Worm (Caenorhabditis elegans): ENCODE measurements around the gene dyc-1.

Gene dyc-1

DNA sequence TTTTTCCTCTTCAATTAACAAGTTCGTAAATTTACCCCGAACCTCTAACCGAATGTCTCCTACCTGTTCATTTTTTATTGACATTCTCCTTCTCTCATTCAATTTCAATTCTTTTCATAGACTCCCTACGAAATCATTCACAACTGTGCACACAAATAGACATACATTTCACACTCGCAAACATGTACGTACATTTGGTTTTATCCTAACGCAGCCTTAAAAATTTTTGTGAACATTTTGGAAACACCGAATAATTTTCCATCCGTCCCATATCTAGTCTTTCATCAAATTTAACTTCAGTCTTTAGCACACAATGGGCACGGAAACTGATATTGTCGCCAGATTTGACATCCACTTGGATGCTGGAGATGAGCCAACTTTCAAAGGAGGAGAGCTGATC is 15.8 kb upstream of the dyc-1 start, which contains the start of gene arrd-25:
Gene arrd-25, plus strand, starts transcription at position 301 of the 400 bp plus-strand sequence.
- TF ChIP-seq unc-62 (GFP tag; optimal IDR thresholded peaks at IDR 0.05) = no peak

ce11 chrX:14039293-14039692 is 10.0 kb upstream of the dyc-1 start:
- TF ChIP-seq unc-62 (GFP tag; optimal IDR thresholded peaks at IDR 0.05) = no peak

ce11 chrX:14044362-14044761 is 5.0 kb upstream of the dyc-1 start:
- TF ChIP-seq unc-62 (GFP tag; optimal IDR thresholded peaks at IDR 0.05) = no peak

ce11 chrX:14047609-14048008 is 1.7 kb upstream of the dyc-1 start:
- no peak for TF ChIP-seq unc-62 (GFP tag; optimal IDR thresholded peaks at IDR 0.05)

DNA sequence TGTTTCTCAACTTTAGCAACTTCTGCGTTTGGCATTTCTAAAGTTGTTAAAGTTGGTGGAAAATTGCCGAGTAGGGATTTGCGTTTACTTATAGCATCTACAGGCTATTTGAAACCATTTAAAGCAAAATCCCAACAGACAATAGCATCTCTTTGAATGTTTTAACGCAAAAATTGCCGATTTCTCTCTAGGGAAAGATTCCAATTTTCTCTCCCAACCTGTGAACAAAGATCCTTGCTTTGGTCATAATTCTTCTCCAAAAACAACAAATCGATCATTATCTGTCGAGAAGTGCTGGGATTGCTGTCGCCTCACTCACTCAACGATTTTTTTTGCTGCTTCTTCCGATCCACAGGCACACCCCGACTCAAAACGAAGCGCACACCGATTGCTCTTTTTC is 4.4 kb downstream of the dyc-1 start:
- TF ChIP-seq unc-62 (GFP tag; optimal IDR thresholded peaks at IDR 0.05) = no peak

DNA sequence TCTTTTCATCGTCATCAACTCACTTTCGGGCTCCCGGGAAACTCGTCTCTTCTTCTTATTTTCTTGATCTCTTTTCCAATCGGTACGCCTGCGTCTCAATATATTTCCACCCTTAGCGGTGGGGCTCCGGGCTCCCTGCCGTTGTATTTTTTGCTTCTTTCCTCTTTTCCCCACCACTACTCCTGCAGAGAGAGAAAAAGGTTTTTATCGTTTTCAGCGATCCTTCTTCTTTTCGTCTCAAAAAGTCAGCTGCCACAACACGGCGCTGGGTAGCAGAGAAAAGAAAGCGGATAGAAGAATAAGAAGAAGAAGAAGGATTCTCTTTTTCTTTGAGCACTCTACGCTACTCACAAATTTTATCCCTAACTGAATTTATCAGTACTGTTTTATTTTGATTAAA is 5.5 kb downstream of the dyc-1 start:
- TF ChIP-seq unc-62 (GFP tag; optimal IDR thresholded peaks at IDR 0.05) = no peak

DNA sequence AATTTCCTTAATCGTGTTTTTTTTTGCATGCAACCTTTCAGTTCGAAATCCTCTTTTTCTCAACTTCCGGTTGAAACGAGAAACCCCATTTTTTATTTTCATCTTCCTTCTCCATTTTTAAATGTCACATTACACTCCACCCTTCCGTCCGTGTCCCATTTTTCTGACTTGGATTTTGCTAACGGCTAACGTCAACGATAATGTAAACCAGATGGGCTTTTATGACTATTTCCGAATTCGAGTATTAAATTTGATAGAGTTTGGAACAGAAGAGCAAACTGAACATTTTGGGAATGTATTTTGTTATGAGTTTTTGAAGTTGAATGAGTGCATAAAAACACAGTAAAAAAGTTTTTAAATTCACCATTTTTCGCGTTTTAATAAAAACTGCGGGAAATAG is 6.4 kb downstream of the dyc-1 start:
- TF ChIP-seq unc-62 (GFP tag; optimal IDR thresholded peaks at IDR 0.05) = no peak

ce11 chrX:14056527-14056926 is 7.2 kb downstream of the dyc-1 start:
- no peak for TF ChIP-seq unc-62 (GFP tag; optimal IDR thresholded peaks at IDR 0.05)

- TF ChIP-seq unc-62 (GFP tag; optimal IDR thresholded peaks at IDR 0.05) = no peak
Measured at ce11 chrX:14062771-14063170, 13.4 kb downstream of the dyc-1 start.

- TF ChIP-seq unc-62 (GFP tag; optimal IDR thresholded peaks at IDR 0.05) = no peak
Measured at ce11 chrX:14063830-14064229, 14.5 kb downstream of the dyc-1 start.

- no peak for TF ChIP-seq unc-62 (GFP tag; optimal IDR thresholded peaks at IDR 0.05)
Measured at ce11 chrX:14067641-14068040, 18.3 kb downstream of the dyc-1 start, which contains the start of gene lgc-21. Gene lgc-21, minus strand, starts transcription at chrX:14067984.

DNA sequence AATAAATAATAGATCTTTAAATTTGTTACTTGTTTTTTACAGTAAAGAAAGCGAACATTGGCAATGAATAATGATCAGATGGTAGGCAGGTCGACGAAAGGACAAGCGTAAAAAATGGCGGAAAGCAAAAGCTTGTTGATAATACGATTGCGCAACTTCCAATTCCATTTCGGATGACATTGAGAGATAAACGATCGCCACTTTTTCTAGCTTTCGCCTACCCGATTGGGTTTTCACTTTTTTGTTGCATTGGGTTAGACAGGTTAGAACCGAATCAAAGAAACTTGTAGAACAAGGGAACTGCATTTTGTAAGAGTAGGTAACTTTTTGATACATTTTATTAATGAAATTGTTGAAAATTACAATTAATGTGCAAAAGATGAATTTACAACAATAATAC is 20.2 kb downstream of the dyc-1 start:
- no peak for TF ChIP-seq unc-62 (GFP tag; optimal IDR thresholded peaks at IDR 0.05)

DNA sequence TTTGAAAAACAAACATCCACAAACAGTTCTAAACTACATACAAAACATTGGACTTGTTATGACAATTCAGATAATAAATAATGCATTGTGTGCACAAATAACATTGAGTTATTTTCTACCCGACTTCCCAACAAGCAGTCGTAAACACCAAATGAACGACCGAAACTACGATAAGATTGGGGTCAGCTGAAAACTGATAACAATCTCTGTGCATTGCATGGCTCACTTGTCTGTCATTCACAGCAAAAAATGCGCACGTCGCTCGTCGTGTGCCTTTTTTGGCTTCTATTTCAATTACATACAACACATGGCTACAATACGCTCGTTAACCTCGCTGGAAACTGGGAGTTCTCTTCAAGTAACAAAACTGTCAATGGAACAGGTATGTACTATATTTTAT is 21.6 kb downstream of the dyc-1 start, which contains the start of gene C33G3.4:
Gene C33G3.4, plus strand, starts transcription at position 213 of the 400 bp plus-strand sequence.
- TF ChIP-seq unc-62 (GFP tag; optimal IDR thresholded peaks at IDR 0.05) = no peak

ce11 chrX:14078574-14078973 is 29.2 kb downstream of the dyc-1 start, which contains the start of gene C33G3.5:
Gene C33G3.5, minus strand, starts transcription at chrX:14078674.
- no peak for TF ChIP-seq unc-62 (GFP tag; optimal IDR thresholded peaks at IDR 0.05)

DNA sequence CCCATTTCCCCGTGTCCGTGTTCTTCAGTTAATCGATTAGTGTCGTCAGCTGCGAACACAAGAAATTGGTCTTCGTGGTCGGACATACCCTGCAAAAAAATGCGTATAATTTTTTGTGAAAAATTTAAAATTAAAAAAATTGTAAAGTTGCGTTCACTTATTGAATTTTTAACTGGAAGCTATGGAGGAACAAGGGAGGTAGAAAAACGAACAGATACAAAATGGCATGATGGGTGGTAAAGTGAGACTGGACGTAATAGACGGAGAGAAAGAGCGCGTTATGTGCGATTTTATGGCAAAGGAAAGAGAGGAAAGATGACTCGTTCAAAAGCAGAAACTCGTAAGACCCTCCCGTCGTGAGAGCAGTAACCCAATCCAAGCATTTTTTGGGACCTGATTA is 34.9 kb downstream of the dyc-1 start, which contains the start of gene C33G3.6:
Gene C33G3.6, minus strand, starts transcription at position 101 of the 400 bp plus-strand sequence.
- TF ChIP-seq unc-62 (GFP tag; optimal IDR thresholded peaks at IDR 0.05) = no peak

DNA sequence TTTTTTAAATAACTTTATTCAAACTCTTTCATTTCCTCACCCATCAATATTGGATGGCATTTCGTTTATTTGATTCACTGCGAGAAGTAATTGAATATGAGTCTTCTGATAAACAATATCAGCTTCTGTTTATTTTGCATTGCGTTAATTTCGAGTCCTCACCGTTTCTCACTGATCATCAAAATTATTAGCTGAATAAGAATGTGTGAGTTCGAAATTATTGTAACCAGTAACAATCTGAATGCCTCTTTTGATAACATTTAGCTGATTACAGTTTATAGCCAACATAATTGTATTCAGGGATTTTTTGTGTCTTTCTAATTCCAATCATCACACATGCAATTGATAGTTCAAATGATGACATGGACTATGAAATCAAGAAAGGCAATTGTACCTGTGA is 35.9 kb downstream of the dyc-1 start, which contains the start of gene F16B12.1:
Gene F16B12.1, plus strand, starts transcription at position 301 of the 400 bp plus-strand sequence.
- TF ChIP-seq unc-62 (GFP tag; optimal IDR thresholded peaks at IDR 0.05) = no peak

DNA sequence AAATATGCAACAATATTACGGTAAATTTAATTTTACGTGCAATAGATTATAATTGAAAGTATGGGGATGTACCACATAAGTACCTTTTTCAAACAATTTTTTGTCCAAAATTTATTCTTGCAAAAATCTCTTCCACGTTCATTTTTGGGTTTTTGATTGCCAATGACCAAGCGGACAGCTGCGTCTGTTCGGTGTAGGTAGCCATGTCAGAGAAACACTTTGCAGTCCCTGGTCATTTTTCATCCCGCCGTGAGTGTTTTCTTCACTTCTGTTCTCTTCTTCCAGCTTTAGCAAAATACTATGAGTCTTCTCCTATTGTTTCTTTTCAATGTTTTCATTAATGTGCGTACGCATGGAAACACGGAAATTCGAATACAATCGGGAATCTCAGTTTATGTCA is 40.8 kb downstream of the dyc-1 start, which contains the start of gene dsl-4:
Gene dsl-4, plus strand, starts transcription at position 301 of the 400 bp plus-strand sequence.
- no peak for TF ChIP-seq unc-62 (GFP tag; optimal IDR thresholded peaks at IDR 0.05)

DNA sequence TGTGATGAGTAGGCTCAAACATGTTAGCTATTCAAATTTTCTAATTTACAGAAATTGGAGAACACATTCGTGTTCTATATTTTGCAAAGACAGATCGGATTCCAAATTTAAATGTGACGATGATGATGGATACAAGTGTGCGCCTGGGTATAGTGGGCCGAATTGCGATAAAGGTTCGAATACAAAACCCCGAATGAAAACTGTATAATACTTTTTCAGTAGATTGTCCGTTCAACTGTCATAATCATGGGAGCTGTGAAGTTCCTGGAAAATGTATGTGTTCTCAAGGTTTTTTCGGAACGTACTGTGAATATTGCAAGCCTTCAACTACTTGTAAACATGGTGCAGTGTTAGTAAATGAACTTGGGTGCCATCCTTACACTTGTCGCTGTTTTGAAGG is 41.7 kb downstream of the dyc-1 start:
- TF ChIP-seq unc-62 (GFP tag; optimal IDR thresholded peaks at IDR 0.05) = no peak
